Worm (Caenorhabditis elegans) whole organism, L4/young adult: ENCODE measurements around the gene str-236.

ENCODE experiments used
- W03F9.2 ChIP-seq: fragments of 150-350 bp; optimal IDR thresholded peaks from 2 replicates; lab custom pipeline; 2014; ENCODE audit warnings: missing biosample characterization, missing genetic modification characterization
- him-1 ChIP-seq: sonication (generic microtip); optimal IDR thresholded peaks from 2 replicates; lab custom pipeline; 2016; ENCODE audit warnings: missing genotype, missing genetic modification reagents, missing genetic modification characterization, missing compliant biosample characterization

DNA sequence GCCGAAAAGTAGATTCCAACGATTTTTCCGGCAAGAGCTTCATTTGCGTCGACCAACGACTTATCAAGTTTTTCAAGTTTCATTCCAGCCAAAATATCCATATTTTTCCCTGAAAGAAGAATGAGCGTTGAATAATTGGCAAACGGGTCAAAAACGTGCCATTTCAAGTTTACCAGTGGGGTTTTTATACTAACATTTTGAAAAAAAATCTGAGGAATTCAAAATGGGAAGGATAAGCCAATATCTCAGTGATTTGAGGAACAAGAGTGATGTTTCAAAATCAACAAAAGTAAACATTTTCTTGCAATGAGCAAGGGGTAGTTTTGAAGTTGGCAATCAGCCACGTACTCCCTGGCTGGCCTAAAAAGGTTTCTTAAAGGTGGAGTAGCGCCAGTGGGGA, 6.4 kb upstream of the str-236 start, which contains the start of gene trx-5:
- TF ChIP-seq W03F9.2 (tag; lab: Kevin White, UChicago) (no peak), him-1 (tag; lab: Kevin White, UChicago) (no peak)
